Fruit fly (Drosophila melanogaster) S2 (cell line): ENCODE data around the gene CG6118.

Experiments
- CG8478 ChIP-seq: fragments of >200 bp; optimal IDR thresholded peaks from 2 replicates; lab custom pipeline; 2018
- CTCF ChIP-seq, 2 experiments: fragments of >200 bp; optimal IDR thresholded peaks; 2 replicates each; lab custom pipeline; 2018

DNA sequence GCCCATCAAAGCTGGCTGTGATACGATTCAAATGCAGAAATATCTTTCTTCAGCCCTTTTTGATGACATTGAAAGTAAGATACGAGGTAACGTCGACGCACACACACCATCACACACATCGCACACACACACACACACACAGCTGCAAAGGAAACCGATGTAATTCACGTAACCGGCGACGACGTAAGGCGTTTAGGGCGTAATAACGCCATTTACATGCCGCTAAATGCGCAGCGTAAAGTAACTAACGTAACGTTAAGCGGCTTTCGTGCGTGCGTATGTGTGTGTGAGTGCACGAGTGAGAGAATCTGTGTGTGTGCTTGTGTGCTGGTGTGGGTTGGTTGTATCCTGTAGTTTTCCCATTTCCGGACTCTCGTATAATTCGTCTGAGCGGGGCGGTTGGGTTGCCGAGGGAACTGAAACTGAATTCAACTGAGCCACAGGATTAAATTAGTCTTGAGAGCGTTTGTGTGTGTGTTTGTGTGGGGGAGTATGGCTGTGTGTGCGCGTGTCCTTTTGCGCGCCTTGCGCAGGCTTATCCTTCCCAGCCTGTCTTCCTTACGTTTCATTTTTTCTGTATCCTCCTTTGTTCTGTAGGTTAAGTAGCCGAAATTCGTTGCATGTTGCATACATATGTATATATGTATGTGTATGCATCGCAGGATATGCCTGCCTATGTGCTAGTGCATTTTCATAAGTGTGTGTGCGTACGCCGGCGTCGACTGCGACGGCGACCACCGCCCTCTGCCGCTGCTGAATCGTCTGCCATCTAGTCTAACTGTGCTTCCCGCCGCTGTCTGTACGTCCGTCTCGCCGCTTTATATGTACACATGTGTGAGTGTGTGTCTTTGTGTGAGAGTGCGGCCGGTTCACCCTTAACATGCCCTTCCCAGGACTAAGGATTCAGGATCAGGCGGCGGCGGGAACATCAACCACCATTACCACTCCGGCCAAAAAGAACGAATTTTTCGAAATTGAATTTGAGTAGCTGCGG is 16.5 kb downstream of the CG6118 start:
- TF ChIP-seq CG8478 = no peak
- no peak for TF ChIP-seq CTCF (optimal IDR thresholded peaks at IDR 0.05; lab: Kevin White, UChicago)
